Worm (Caenorhabditis elegans) whole organism, L1 larva: Measurements from ENCODE around the gene col-98.
A peak's percentile ranks its signal among the peaks of the same experiment; 100 is the strongest.

Experiments used
- C16A3.4 ChIP-seq: fragments of 150-350 bp; optimal IDR thresholded peaks from 2 replicates; lab custom pipeline; 2014; ENCODE audit warnings: missing biosample characterization, missing genetic modification characterization
- C34B4.2 ChIP-seq: sonication (generic microtip); optimal IDR thresholded peaks from 2 replicates; lab custom pipeline; 2017; ENCODE audit warnings: mild to moderate bottlenecking, missing genetic modification characterization, missing compliant biosample characterization
- F16B12.6 ChIP-seq: fragments of 150-350 bp; optimal IDR thresholded peaks from 2 replicates; lab custom pipeline; 2014; ENCODE audit warnings: missing biosample characterization, missing genetic modification characterization
- alr-1 ChIP-seq: fragments of 200-800 bp; sonication (Bioruptor generic); optimal IDR thresholded peaks from 2 replicates; lab custom pipeline; 2018; ENCODE audit warnings: borderline replicate concordance, mild to moderate bottlenecking, missing genetic modification characterization, missing compliant biosample characterization
- aly-2 ChIP-seq: fragments of 150-350 bp; optimal IDR thresholded peaks from 2 replicates; lab custom pipeline; 2014; ENCODE audit warnings: missing biosample characterization, missing genetic modification characterization
- ama-1 ChIP-seq: fragments of 150-350 bp; optimal IDR thresholded peaks from 2 replicates; lab custom pipeline; 2014
- ceh-8 ChIP-seq: fragments of 200-800 bp; sonication (Bioruptor generic); optimal IDR thresholded peaks from 2 replicates; lab custom pipeline; 2018; ENCODE audit warnings: mild to moderate bottlenecking, missing genetic modification characterization, moderate library complexity, missing compliant biosample characterization
- ceh-82 ChIP-seq, 3 experiments: fragments of 150-350 bp in 1 of 3; sonication (generic microtip) in 2 of 3; optimal IDR thresholded peaks; 2 replicates each; lab custom pipeline; 2014 to 2017; ENCODE audit warnings: missing biosample characterization in 3 of 3, missing genetic modification characterization in 3 of 3
- ceh-90 ChIP-seq: sonication (generic microtip); optimal IDR thresholded peaks from 2 replicates; lab custom pipeline; 2016; ENCODE audit warnings: missing genetic modification characterization, missing compliant biosample characterization
- dsc-1 ChIP-seq: sonication (generic microtip); optimal IDR thresholded peaks from 2 replicates; lab custom pipeline; 2016; ENCODE audit warnings: mild to moderate bottlenecking, missing genetic modification characterization, missing compliant biosample characterization
- efl-1 ChIP-seq, 4 experiments: fragments of 150-350 bp; optimal IDR thresholded peaks in 3 of 4; peaks in 1 of 4; 1 replicate in 1 of 4; 2 replicates in 3 of 4; lab custom pipeline; 2014; ENCODE audit warnings: missing biosample characterization in 2 of 4, missing genetic modification characterization in 2 of 4, missing genetic modification reagents in 2 of 4
- efl-3 ChIP-seq: fragments of 200-800 bp; sonication (Bioruptor generic); optimal IDR thresholded peaks from 2 replicates; lab custom pipeline; 2018; ENCODE audit warnings: mild to moderate bottlenecking, missing genetic modification characterization, missing compliant biosample characterization
- egl-13 ChIP-seq: sonication (generic microtip); optimal IDR thresholded peaks from 2 replicates; lab custom pipeline; 2016; ENCODE audit warnings: missing genotype, missing genetic modification reagents, missing genetic modification characterization, missing compliant biosample characterization
- egl-27 ChIP-seq, 2 experiments: fragments of 150-350 bp in 1 of 2; sonication (generic microtip); optimal IDR thresholded peaks; 3 replicates each; lab custom pipeline; 2017 to 2018; ENCODE audit warnings: missing biosample characterization in 2 of 2, missing genetic modification characterization in 2 of 2, missing genetic modification reagents in 2 of 2
- elt-2 ChIP-seq: sonication (generic microtip); optimal IDR thresholded peaks from 2 replicates; lab custom pipeline; 2016; ENCODE audit warnings: missing genetic modification characterization, mild to moderate bottlenecking, inconsistent platforms, missing compliant biosample characterization, missing genetic modification reagents
- elt-3 ChIP-seq, 6 experiments: fragments of 150-350 bp in 1 of 6; sonication (generic microtip); optimal IDR thresholded peaks; 2 replicates each; lab custom pipeline; 2017 to 2018; ENCODE audit warnings: missing biosample characterization in 6 of 6, missing genetic modification characterization in 6 of 6, inconsistent platforms in 1 of 6
- grh-1 ChIP-seq: fragments of 200-800 bp; sonication (Bioruptor generic); IDR thresholded peaks from 2 replicates; pipeline ENCODE4 v1.3.6; 2022; ENCODE audit warnings: missing genetic modification reagents, missing genetic modification characterization, missing compliant biosample characterization
- hlh-17 ChIP-seq: fragments of 200-800 bp; sonication (Bioruptor generic); optimal IDR thresholded peaks from 2 replicates; lab custom pipeline; 2018; ENCODE audit warnings: missing genetic modification characterization, mild to moderate bottlenecking, missing compliant biosample characterization, moderate library complexity, borderline replicate concordance
- isw-1 ChIP-seq: fragments of 200-800 bp; sonication (Bioruptor generic); IDR thresholded peaks from 2 replicates; pipeline ENCODE4 v1.3.6; 2022; ENCODE audit warnings: missing genetic modification characterization, missing compliant biosample characterization
- jun-1 ChIP-seq: fragments of 150-350 bp; optimal IDR thresholded peaks from 2 replicates; lab custom pipeline; 2014; ENCODE audit warnings: missing biosample characterization, missing genetic modification reagents, missing genetic modification characterization
- lin-13 ChIP-seq: fragments of 150-350 bp; optimal IDR thresholded peaks from 2 replicates; lab custom pipeline; 2014; ENCODE audit warnings: missing biosample characterization, missing genetic modification reagents, missing genetic modification characterization
- lin-14 ChIP-seq: fragments of 200-800 bp; sonication (Bioruptor generic); optimal IDR thresholded peaks from 2 replicates; lab custom pipeline; 2018; ENCODE audit warnings: mild to moderate bottlenecking, missing genetic modification characterization, moderate library complexity, missing compliant biosample characterization
- lin-35 ChIP-seq, 2 experiments: fragments of 150-350 bp; optimal IDR thresholded peaks; 2 replicates each; lab custom pipeline; 2014; ENCODE audit warnings: missing biosample characterization in 2 of 2, missing genetic modification characterization in 2 of 2, missing genetic modification reagents in 2 of 2
- lin-39 ChIP-seq: fragments of 150-350 bp; optimal IDR thresholded peaks from 2 replicates; lab custom pipeline; 2014; ENCODE audit warnings: missing biosample characterization, missing genetic modification reagents, missing genetic modification characterization
- lsy-2 ChIP-seq, 2 experiments: fragments of 150-350 bp; optimal IDR thresholded peaks; 2 replicates each; lab custom pipeline; 2014; ENCODE audit warnings: missing biosample characterization in 2 of 2, missing genetic modification characterization in 2 of 2
- mdl-1 ChIP-seq, 2 experiments: fragments of 150-350 bp; optimal IDR thresholded peaks; 2 replicates each; lab custom pipeline; 2014 to 2017; ENCODE audit warnings: missing biosample characterization in 2 of 2, missing genetic modification characterization in 2 of 2, inconsistent platforms in 1 of 2
- mef-2 ChIP-seq: fragments of 150-350 bp; optimal IDR thresholded peaks from 2 replicates; lab custom pipeline; 2014; ENCODE audit warnings: missing biosample characterization, missing genetic modification characterization
- mep-1 ChIP-seq: fragments of 150-350 bp; optimal IDR thresholded peaks from 2 replicates; lab custom pipeline; 2014; ENCODE audit warnings: missing biosample characterization, missing genetic modification characterization
- nhr-11 ChIP-seq: fragments of 150-350 bp; optimal IDR thresholded peaks from 2 replicates; lab custom pipeline; 2014; ENCODE audit warnings: missing biosample characterization, missing genetic modification characterization
- nhr-20 ChIP-seq: sonication (generic microtip); optimal IDR thresholded peaks from 2 replicates; lab custom pipeline; 2016; ENCODE audit warnings: mild to moderate bottlenecking, missing genetic modification characterization, missing compliant biosample characterization
- nhr-237 ChIP-seq: fragments of 150-350 bp; optimal IDR thresholded peaks from 2 replicates; lab custom pipeline; 2014; ENCODE audit warnings: missing biosample characterization, missing genetic modification characterization
- nhr-28 ChIP-seq: fragments of 150-350 bp; optimal IDR thresholded peaks from 2 replicates; lab custom pipeline; 2014; ENCODE audit warnings: missing biosample characterization, missing genetic modification characterization
- nhr-47 ChIP-seq: sonication (generic microtip); optimal IDR thresholded peaks from 2 replicates; lab custom pipeline; 2016; ENCODE audit warnings: mild to moderate bottlenecking, missing genetic modification characterization, moderate library complexity, missing compliant biosample characterization
- nhr-71 ChIP-seq: sonication (generic microtip); optimal IDR thresholded peaks from 2 replicates; lab custom pipeline; 2016; ENCODE audit warnings: mild to moderate bottlenecking, missing genetic modification characterization, moderate library complexity, missing compliant biosample characterization
- nhr-76 ChIP-seq: sonication (generic microtip); optimal IDR thresholded peaks from 2 replicates; lab custom pipeline; 2017; ENCODE audit warnings: missing biosample characterization, missing genetic modification characterization
- nhr-84 ChIP-seq: sonication (generic microtip); optimal IDR thresholded peaks from 2 replicates; lab custom pipeline; 2017; ENCODE audit warnings: missing biosample characterization, missing genetic modification characterization
- pqm-1 ChIP-seq: sonication (generic microtip); optimal IDR thresholded peaks from 3 replicates; lab custom pipeline; 2017; ENCODE audit warnings: missing biosample characterization, missing genetic modification characterization
- rnt-1 ChIP-seq: sonication (generic microtip); optimal IDR thresholded peaks from 2 replicates; lab custom pipeline; 2016; ENCODE audit warnings: mild to moderate bottlenecking, missing genetic modification characterization, moderate library complexity, missing compliant biosample characterization
- skn-1 ChIP-seq: fragments of 150-350 bp; optimal IDR thresholded peaks from 2 replicates; lab custom pipeline; 2014; ENCODE audit warnings: missing biosample characterization, missing genetic modification characterization
- snpc-4 ChIP-seq: fragments of 150-350 bp; optimal IDR thresholded peaks from 2 replicates; lab custom pipeline; 2014; ENCODE audit warnings: missing biosample characterization, missing genetic modification characterization
- snu-23 ChIP-seq: sonication (generic microtip); optimal IDR thresholded peaks from 2 replicates; lab custom pipeline; 2016; ENCODE audit warnings: missing genetic modification characterization, missing compliant biosample characterization
- sox-4 ChIP-seq: sonication (generic microtip); optimal IDR thresholded peaks from 2 replicates; lab custom pipeline; 2016; ENCODE audit warnings: missing genetic modification characterization, missing compliant biosample characterization
- sptf-1 ChIP-seq: fragments of 150-350 bp; optimal IDR thresholded peaks from 2 replicates; lab custom pipeline; 2014; ENCODE audit warnings: missing biosample characterization, missing genetic modification characterization
- sup-37 ChIP-seq: fragments of 200-800 bp; sonication (Bioruptor generic); optimal IDR thresholded peaks from 2 replicates; lab custom pipeline; 2018; ENCODE audit warnings: mild to moderate bottlenecking, missing genetic modification characterization, missing compliant biosample characterization
- swsn-7 ChIP-seq: sonication (generic microtip); optimal IDR thresholded peaks from 2 replicates; lab custom pipeline; 2016; ENCODE audit warnings: missing genetic modification characterization, missing compliant biosample characterization
- tlp-1 ChIP-seq: fragments of 150-350 bp; optimal IDR thresholded peaks from 2 replicates; lab custom pipeline; 2014; ENCODE audit warnings: missing biosample characterization, missing genetic modification characterization
- unc-86 ChIP-seq: sonication (generic microtip); optimal IDR thresholded peaks from 2 replicates; lab custom pipeline; 2016; ENCODE audit warnings: missing genetic modification characterization, missing compliant biosample characterization
- unc-98 ChIP-seq: fragments of 200-800 bp; sonication (Bioruptor generic); IDR thresholded peaks from 2 replicates; pipeline ENCODE4 v1.3.6; 2022; ENCODE audit warnings: missing genetic modification characterization, missing compliant biosample characterization
- vab-15 ChIP-seq: sonication (generic microtip); optimal IDR thresholded peaks from 2 replicates; lab custom pipeline; 2017; ENCODE audit warnings: missing genotype, mild to moderate bottlenecking, missing genetic modification characterization, missing compliant biosample characterization
- zip-4 ChIP-seq: fragments of 200-800 bp; sonication (Bioruptor generic); optimal IDR thresholded peaks from 2 replicates; lab custom pipeline; 2018; ENCODE audit warnings: mild to moderate bottlenecking, missing genetic modification characterization, moderate library complexity, missing compliant biosample characterization
- ztf-11 ChIP-seq, 2 experiments: sonication (generic microtip); optimal IDR thresholded peaks; 2 replicates each; lab custom pipeline; 2016 to 2017; ENCODE audit warnings: missing genetic modification characterization in 2 of 2, missing biosample characterization in 1 of 2, missing compliant biosample characterization in 1 of 2

Gene col-98

ce11 chrIII:13062414-13062965 is 43.7 kb downstream of the col-98 start:
- TF ChIP-seq elt-3 (tag; optimal IDR thresholded peaks at IDR 0.05; lab: Kevin White, UChicago), result peak in 1 of 6 experiments; percentile 20
- TF ChIP-seq snpc-4 (tag; lab: Kevin White, UChicago), result peak; percentile 47
- TF ChIP-seq tlp-1, result no peak
- peak; percentile 88 to 96 (median 93) for TF ChIP-seq ceh-82 (tag; optimal IDR thresholded peaks at IDR 0.05; lab: Kevin White, UChicago)
- TF ChIP-seq lin-14 (GFP tag; lab: Kevin White, UChicago), result peak; percentile 99
- TF ChIP-seq nhr-71 (tag; lab: Kevin White, UChicago), result peak; percentile 98
- TF ChIP-seq lin-35 (GFP tag; optimal IDR thresholded peaks at IDR 0.05; lab: Kevin White, UChicago), result peak; percentile 67 to 85
- peak; percentile 82 for TF ChIP-seq nhr-237 (tag; lab: Kevin White, UChicago)
- TF ChIP-seq sptf-1, result no peak
- TF ChIP-seq isw-1, result peak; percentile 79
- no peak for TF ChIP-seq ceh-90
- peak; percentile 10 for TF ChIP-seq nhr-28 (tag; lab: Kevin White, UChicago)
- TF ChIP-seq mdl-1 (tag; optimal IDR thresholded peaks at IDR 0.05; lab: Kevin White, UChicago), result peak in 1 of 2 experiments; percentile 93
- TF ChIP-seq egl-27 (tag; optimal IDR thresholded peaks at IDR 0.05; lab: Kevin White, UChicago), result peak; percentile 76 to 90
- TF ChIP-seq efl-1 (optimal IDR thresholded peaks at IDR 0.05; lab: Kevin White, UChicago), result peak; percentile 78 to 84
- peak; percentile 52 to 95 for TF ChIP-seq efl-1 (GFP tag; optimal IDR thresholded peaks at IDR 0.05 in 1 of 2; lab: Kevin White, UChicago)
- TF ChIP-seq F16B12.6, result peak; percentile 11
- TF ChIP-seq C16A3.4 (tag; lab: Kevin White, UChicago), result peak; percentile 92
- peak in 1 of 2 experiments; percentile 91 for TF ChIP-seq ztf-11 (tag; optimal IDR thresholded peaks at IDR 0.05; lab: Kevin White, UChicago)
- TF ChIP-seq sup-37 (GFP tag; lab: Kevin White, UChicago), result peak; percentile 66
- TF ChIP-seq swsn-7 (tag; lab: Kevin White, UChicago), result peak; percentile 97
- peak; percentile 93 for TF ChIP-seq dsc-1 (tag; lab: Kevin White, UChicago)
- peak; percentile 48; the same call in 1 of the 2 replicates for TF ChIP-seq grh-1 (GFP tag; lab: Robert Waterston, UW)
- peak; percentile 97 for TF ChIP-seq mep-1 (tag; lab: Kevin White, UChicago)
- TF ChIP-seq nhr-76, result peak; percentile 57
- TF ChIP-seq rnt-1 (tag; lab: Kevin White, UChicago), result peak; percentile 83
- TF ChIP-seq nhr-84 (tag; lab: Kevin White, UChicago), result no peak
- TF ChIP-seq jun-1 (tag; lab: Kevin White, UChicago), result peak; percentile 91
- peak; percentile 81 for TF ChIP-seq nhr-11
- TF ChIP-seq C34B4.2, result no peak
- TF ChIP-seq alr-1 (tag; lab: Kevin White, UChicago), result no peak
- no peak for TF ChIP-seq efl-3
- TF ChIP-seq lin-13 (GFP tag; lab: Kevin White, UChicago), result peak; percentile 85
- peak; percentile 90 to 92 for TF ChIP-seq lsy-2 (tag; optimal IDR thresholded peaks at IDR 0.05; lab: Kevin White, UChicago)
- TF ChIP-seq lin-39 (tag; lab: Kevin White, UChicago), result peak; percentile 33
- peak; percentile 94 for TF ChIP-seq unc-86 (tag; lab: Kevin White, UChicago)
- TF ChIP-seq unc-98 (GFP tag; lab: Robert Waterston, UW), result no peak
- peak; percentile 89 for TF ChIP-seq ama-1 (lab: Kevin White, UChicago)
- peak; percentile 61 for TF ChIP-seq vab-15 (tag; lab: Kevin White, UChicago)
- peak; percentile 92 for TF ChIP-seq nhr-47 (tag; lab: Kevin White, UChicago)
- TF ChIP-seq sox-4 (tag; lab: Kevin White, UChicago), result peak; percentile 88
- TF ChIP-seq hlh-17 (GFP tag; lab: Kevin White, UChicago), result no peak
- TF ChIP-seq pqm-1 (tag; lab: Kevin White, UChicago), result no peak
- peak; percentile 79 for TF ChIP-seq skn-1 (tag; lab: Kevin White, UChicago)
- TF ChIP-seq zip-4 (GFP tag; lab: Kevin White, UChicago), result peak; percentile 79
- peak; percentile 74 for TF ChIP-seq ceh-8 (GFP tag; lab: Kevin White, UChicago)
- peak; percentile 91 for TF ChIP-seq mef-2 (tag; lab: Kevin White, UChicago)
- peak; percentile 59 for TF ChIP-seq elt-2 (tag; lab: Kevin White, UChicago)
- TF ChIP-seq aly-2, result peak; percentile 75
- peak; percentile 94 for TF ChIP-seq egl-13 (tag; lab: Kevin White, UChicago)
- peak; percentile 96 for TF ChIP-seq nhr-20 (tag; lab: Kevin White, UChicago)
- peak; percentile 98 for TF ChIP-seq snu-23
